Worm (Caenorhabditis elegans): Measurements from ENCODE around the gene hrde-1.

ce11 chrIII:4190241-4190640 is 14.3 kb upstream of the hrde-1 start, which contains the start of gene spp-28:
- TF ChIP-seq him-1 (tag; optimal IDR thresholded peaks at IDR 0.05) (no peak), W03F9.2 (tag; optimal IDR thresholded peaks at IDR 0.05) (no peak)

Data from whole organism, L4/young adult.